Fruit fly (Drosophila melanogaster): ENCODE results near the gene Ada1-2.

The Ada1-2 gene

DNA sequence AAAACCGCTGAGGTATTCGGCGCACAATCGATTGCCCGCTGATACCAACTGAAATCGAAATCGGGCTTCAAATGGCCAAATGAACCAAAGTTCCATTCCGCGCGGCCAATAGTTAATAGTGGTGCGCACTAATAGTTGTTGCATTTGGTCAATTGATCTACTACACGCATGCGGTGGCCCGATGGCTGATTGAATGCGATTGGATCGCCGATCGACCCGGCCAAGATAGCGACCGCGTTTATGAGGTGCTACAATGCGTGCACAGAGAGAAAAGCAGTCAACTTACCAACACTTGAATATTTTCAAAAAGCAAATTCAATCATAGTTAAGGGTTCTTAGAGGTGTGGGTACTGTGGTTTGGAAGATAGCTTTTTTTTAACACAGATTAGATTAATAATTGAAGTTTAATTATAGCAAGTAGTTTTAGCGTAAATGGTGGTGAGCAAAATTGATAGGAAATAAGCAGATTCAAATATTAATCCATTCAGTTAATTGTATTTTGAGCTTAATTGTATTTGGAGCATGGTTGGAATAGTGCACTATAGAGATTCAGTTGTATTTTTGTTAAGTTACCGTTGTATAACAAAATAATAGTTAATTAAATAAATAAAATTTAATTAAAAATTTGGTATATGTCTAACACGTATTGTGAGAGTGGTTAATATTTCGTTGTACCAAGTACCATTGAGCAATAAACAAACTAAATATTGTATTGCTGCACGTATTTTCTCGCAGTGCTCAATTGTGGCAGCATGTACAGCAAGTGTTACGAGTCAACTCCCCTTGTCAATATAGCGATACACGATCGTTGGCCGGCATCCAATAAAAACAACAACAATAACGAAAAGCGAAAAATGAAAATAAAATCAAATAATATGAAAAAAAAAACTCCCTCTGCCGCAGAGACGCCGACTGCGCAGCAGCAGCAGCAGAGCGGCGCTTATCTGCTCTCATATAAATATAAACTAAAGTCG, 34.0 kb downstream of the Ada1-2 start (continued):
- TF ChIP-seq lz (GFP tag; optimal IDR thresholded peaks at IDR 0.05), result peak; percentile 75
- peak; percentile 72 for TF ChIP-seq OdsH (GFP tag; optimal IDR thresholded peaks at IDR 0.05)
- TF ChIP-seq CG1621 (tag; optimal IDR thresholded peaks at IDR 0.05), result peak; percentile 46
- TF ChIP-seq CG3919 (GFP tag; optimal IDR thresholded peaks at IDR 0.05), result peak; percentile 80
- peak; percentile 53 for TF ChIP-seq CG11762 (GFP tag; optimal IDR thresholded peaks at IDR 0.05; ENCODE audit: insufficient read depth)
- TF ChIP-seq pdm3 (GFP tag; optimal IDR thresholded peaks at IDR 0.05), result peak; percentile 71
- peak; percentile 68 for TF ChIP-seq CG6792 (GFP tag; optimal IDR thresholded peaks at IDR 0.05)
- TF ChIP-seq CG4318 (GFP tag; optimal IDR thresholded peaks at IDR 0.05), result peak; percentile 84
- TF ChIP-seq CG10631 (GFP tag; optimal IDR thresholded peaks at IDR 0.05), result peak; percentile 82
- TF ChIP-seq Eip93F (GFP tag; optimal IDR thresholded peaks at IDR 0.05), result peak; percentile 29
- no peak for TF ChIP-seq fd85E (GFP tag; optimal IDR thresholded peaks at IDR 0.05)
- peak; percentile 62 for TF ChIP-seq Ets21C (GFP tag; optimal IDR thresholded peaks at IDR 0.05)
- peak; percentile 50 for TF ChIP-seq CG8319 (GFP tag; optimal IDR thresholded peaks at IDR 0.05)
- peak; percentile 87 for TF ChIP-seq svp (GFP tag)
- TF ChIP-seq dsx (GFP tag; optimal IDR thresholded peaks at IDR 0.05; ENCODE audit: poor library complexity, severe bottlenecking), result peak; percentile 79
- peak; percentile 43 for TF ChIP-seq CG11294 (GFP tag; IDR thresholded peaks at IDR 0.05)
- TF ChIP-seq Smox (GFP tag; optimal IDR thresholded peaks at IDR 0.05), result peak; percentile 65
- peak; percentile 47 to 88 for TF ChIP-seq salr (GFP tag; optimal IDR thresholded peaks at IDR 0.05)
- TF ChIP-seq CG31627 (GFP tag; optimal IDR thresholded peaks at IDR 0.05), result peak; percentile 74
- TF ChIP-seq Sox102F (GFP tag; optimal IDR thresholded peaks at IDR 0.05), result peak; percentile 43
- TF ChIP-seq dac (GFP tag; optimal IDR thresholded peaks at IDR 0.05), result no peak
- peak; percentile 67 for TF ChIP-seq CG15336 (GFP tag; IDR thresholded peaks at IDR 0.05)
- TF ChIP-seq Eip78C (GFP tag), result peak; percentile 91
- no peak for TF ChIP-seq CG7368 (GFP tag; optimal IDR thresholded peaks at IDR 0.05)
- peak; percentile 67 for TF ChIP-seq CG16779 (tag; optimal IDR thresholded peaks at IDR 0.05)
- TF ChIP-seq acj6 (GFP tag; optimal IDR thresholded peaks at IDR 0.05), result peak; percentile 79
- peak; percentile 80 for TF ChIP-seq CG8632 (GFP tag; optimal IDR thresholded peaks at IDR 0.05)
- TF ChIP-seq Sox15 (GFP tag; optimal IDR thresholded peaks at IDR 0.05), result peak; percentile 73
- peak; percentile 68 for TF ChIP-seq vri (GFP tag; optimal IDR thresholded peaks at IDR 0.05)
- TF ChIP-seq cyc (GFP tag; optimal IDR thresholded peaks at IDR 0.05), result peak; percentile 40
- peak; percentile 65 for TF ChIP-seq CG11902 (GFP tag; optimal IDR thresholded peaks at IDR 0.05)
- peak; percentile 78 for TF ChIP-seq CG3032 (tag; optimal IDR thresholded peaks at IDR 0.05)
- TF ChIP-seq Met (GFP tag; optimal IDR thresholded peaks at IDR 0.05), result peak; percentile 64
- TF ChIP-seq topi (GFP tag; optimal IDR thresholded peaks at IDR 0.05), result peak; percentile 75
- peak; percentile 86 for TF ChIP-seq CG6276 (GFP tag; optimal IDR thresholded peaks at IDR 0.05)
- no peak for TF ChIP-seq Hr38 (GFP tag; optimal IDR thresholded peaks at IDR 0.05)

DNA sequence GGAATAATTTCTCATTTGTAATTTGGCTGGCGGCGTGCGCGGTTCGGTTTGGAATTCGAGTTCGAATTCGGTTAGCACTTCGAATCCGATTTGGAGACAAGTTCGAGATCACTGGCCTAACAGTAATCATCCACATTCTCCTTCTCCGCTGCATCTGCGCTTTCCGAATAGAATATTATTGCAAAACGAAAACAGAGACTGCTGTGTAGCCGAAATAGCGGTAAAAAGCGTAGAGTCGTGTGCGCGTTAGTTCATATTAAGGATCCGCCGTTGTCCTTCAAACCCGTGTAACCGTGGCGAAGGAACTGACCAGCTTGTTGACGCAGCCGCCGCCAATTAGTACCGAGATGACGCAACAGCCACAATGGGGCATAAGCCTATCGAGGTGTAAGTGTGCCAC, 34.7 kb downstream of the Ada1-2 start, which contains the start of gene dmGlut:
TSS of gene dmGlut (plus strand) at position 4 of the 400 bp plus-strand sequence.
- TF ChIP-seq net (GFP tag; optimal IDR thresholded peaks at IDR 0.05) (no peak), dac (GFP tag; optimal IDR thresholded peaks at IDR 0.05) (no peak), CG7368 (GFP tag; optimal IDR thresholded peaks at IDR 0.05) (no peak), salr (GFP tag; optimal IDR thresholded peaks at IDR 0.05) (no peak), Sox15 (GFP tag; optimal IDR thresholded peaks at IDR 0.05) (no peak), CG6854 (GFP tag; optimal IDR thresholded peaks at IDR 0.05) (no peak)

DNA sequence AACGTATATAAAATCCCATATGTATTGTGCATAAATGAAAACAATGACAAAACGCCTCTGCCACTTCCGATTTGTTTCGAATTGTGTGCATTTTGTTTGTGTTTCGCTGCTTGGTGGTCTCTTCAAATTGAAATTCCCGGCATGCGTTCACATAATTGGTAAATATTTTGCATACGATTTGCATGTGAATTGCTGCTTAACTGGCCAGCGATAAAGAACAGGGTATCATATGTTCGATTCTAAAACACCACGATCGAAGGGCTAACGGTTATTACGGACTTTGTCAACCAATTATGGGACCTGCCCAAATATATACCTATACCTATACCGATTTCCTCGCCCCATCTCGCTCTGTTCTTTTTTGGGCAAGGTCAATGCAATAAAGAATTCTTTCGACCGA, 35.4 kb downstream of the Ada1-2 start:
- TF ChIP-seq lz (GFP tag; optimal IDR thresholded peaks at IDR 0.05) (no peak), Blimp-1 (GFP tag; optimal IDR thresholded peaks at IDR 0.05) (no peak), Met (GFP tag; optimal IDR thresholded peaks at IDR 0.05) (peak; percentile 22), CG11294 (GFP tag; IDR thresholded peaks at IDR 0.05) (no peak), CG8632 (GFP tag; optimal IDR thresholded peaks at IDR 0.05) (no peak), topi (GFP tag; optimal IDR thresholded peaks at IDR 0.05) (peak; percentile 2), ss (GFP tag; optimal IDR thresholded peaks at IDR 0.05) (no peak), svp (GFP tag) (peak; percentile 67), acj6 (GFP tag; optimal IDR thresholded peaks at IDR 0.05) (no peak), CG11762 (GFP tag; optimal IDR thresholded peaks at IDR 0.05; ENCODE audit: insufficient read depth) (no peak), CG9139 (GFP tag; optimal IDR thresholded peaks at IDR 0.05) (no peak), Gug (GFP tag; IDR thresholded peaks at IDR 0.05) (no peak)
